Fruit fly (Drosophila melanogaster) whole organism, pupa: ENCODE results near the gene CG45049.

Experiments used
- CG14655 ChIP-seq: fragments of 200-800 bp; sonication (Bioruptor generic); optimal IDR thresholded peaks from 3 replicates; lab custom pipeline; 2017; ENCODE audit warnings: mild to moderate bottlenecking, missing biosample characterization, missing genetic modification reagents, missing genetic modification characterization
- CG15710 ChIP-seq: fragments of 200-800 bp; sonication (Bioruptor generic); optimal IDR thresholded peaks from 2 replicates; lab custom pipeline; 2018; ENCODE audit warnings: missing biosample characterization, mild to moderate bottlenecking, missing genetic modification characterization, moderate library complexity
- CG17806 ChIP-seq: fragments of 200-800 bp; sonication (Bioruptor generic); optimal IDR thresholded peaks from 2 replicates; lab custom pipeline; 2018; ENCODE audit warnings: missing biosample characterization, mild to moderate bottlenecking, missing genetic modification characterization, moderate library complexity
- CG32121 ChIP-seq: fragments of 200-800 bp; sonication (Bioruptor generic); IDR thresholded peaks from 2 replicates; pipeline ENCODE4 v1.3.6; 2022; ENCODE audit warnings: missing biosample characterization, missing genetic modification characterization
- CG34367 ChIP-seq: fragments of 200-800 bp; sonication (Bioruptor generic); optimal IDR thresholded peaks from 2 replicates; lab custom pipeline; 2018; ENCODE audit warnings: missing biosample characterization, mild to moderate bottlenecking, missing genetic modification characterization
- D1 ChIP-seq: fragments of 200-800 bp; sonication (Bioruptor generic); optimal IDR thresholded peaks from 2 replicates; lab custom pipeline; 2018; ENCODE audit warnings: missing biosample characterization, mild to moderate bottlenecking, missing genetic modification characterization, moderate library complexity
- EcR ChIP-seq: fragments of 200-800 bp; sonication (Bioruptor generic); optimal IDR thresholded peaks from 3 replicates; lab custom pipeline; 2019; ENCODE audit warnings: missing biosample characterization, missing genetic modification characterization, mild to moderate bottlenecking, moderate library complexity, missing genetic modification reagents
- Pif1A ChIP-seq: fragments of 200-800 bp; sonication (Bioruptor generic); optimal IDR thresholded peaks from 3 replicates; lab custom pipeline; 2016; ENCODE audit warnings: missing biosample characterization, missing genetic modification characterization
- Snoo ChIP-seq: fragments of 200-800 bp; sonication (Bioruptor generic); optimal IDR thresholded peaks from 3 replicates; lab custom pipeline; 2017; ENCODE audit warnings: missing biosample characterization, mild to moderate bottlenecking, missing genetic modification characterization, inconsistent platforms
- gl ChIP-seq: fragments of 200-800 bp; sonication (Bioruptor generic); optimal IDR thresholded peaks from 2 replicates; lab custom pipeline; 2018; ENCODE audit warnings: missing biosample characterization, mild to moderate bottlenecking, missing genetic modification characterization

DNA sequence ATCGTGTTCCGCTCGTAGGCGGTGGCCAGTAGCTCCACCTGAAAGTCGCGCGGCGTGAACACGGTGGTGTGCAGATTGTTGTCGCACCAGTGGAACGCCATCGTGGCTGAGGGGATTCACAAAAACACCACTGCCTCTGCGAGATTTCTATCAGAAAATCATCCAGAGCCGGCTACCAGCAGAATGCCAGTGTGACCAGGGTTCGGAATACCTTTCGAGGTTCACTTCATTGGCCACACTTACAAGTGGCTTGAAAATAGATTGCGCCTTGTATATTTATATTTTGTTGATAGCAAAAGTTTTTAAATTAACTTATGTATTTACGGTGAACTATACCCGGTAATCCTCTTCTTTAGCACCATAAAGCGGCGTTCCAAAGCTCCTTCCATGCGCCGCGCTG lies 14.2 kb downstream of the CG45049 start, which contains the start of the genes Dcr-1 and CG6985:
- TF ChIP-seq Pif1A (GFP tag; lab: Kevin White, UChicago) (no peak), CG32121 (no peak), CG14655 (GFP tag; lab: Kevin White, UChicago) (no peak), gl (tag; lab: Kevin White, UChicago) (no peak), D1 (tag; lab: Kevin White, UChicago) (no peak), Snoo (tag; lab: Kevin White, UChicago) (no peak), CG17806 (tag; lab: Kevin White, UChicago) (no peak), EcR (GFP tag; lab: Kevin White, UChicago) (no peak), CG15710 (tag; lab: Kevin White, UChicago) (no peak), CG34367 (tag; lab: Kevin White, UChicago) (no peak)
